Fruit fly (Drosophila melanogaster): Measurements from ENCODE around the gene EndoA.
A peak's percentile ranks its signal among the peaks of the same experiment; 100 is the strongest.

EndoA gene

dm6 chr3R:18895227-18895626, 11.2 kb upstream of the EndoA start:
- no peak for TF ChIP-seq CTCF (GFP tag; optimal IDR thresholded peaks at IDR 0.05)
- no peak for TF ChIP-seq gcm2 (GFP tag; optimal IDR thresholded peaks at IDR 0.05)
- TF ChIP-seq CG11456 (GFP tag; IDR thresholded peaks at IDR 0.05), result peak; percentile 88
- TF ChIP-seq Doc3 (GFP tag; IDR thresholded peaks at IDR 0.05; ENCODE audit: partially characterized antibody), result no peak
- no peak for TF ChIP-seq so (GFP tag; IDR thresholded peaks at IDR 0.05)
- no peak for TF ChIP-seq slou (GFP tag; optimal IDR thresholded peaks at IDR 0.05)
- no peak for TF ChIP-seq CG17328 (GFP tag; IDR thresholded peaks at IDR 0.05)
- no peak for TF ChIP-seq Atf6 (GFP tag; IDR thresholded peaks at IDR 0.05)
- TF ChIP-seq trh (GFP tag; optimal IDR thresholded peaks at IDR 0.05), result no peak
- no peak for TF ChIP-seq ERR (GFP tag; optimal IDR thresholded peaks at IDR 0.05)
- no peak for TF ChIP-seq CG33213 (GFP tag; optimal IDR thresholded peaks at IDR 0.05)
- TF ChIP-seq CG11093 (GFP tag; IDR thresholded peaks at IDR 0.05), result peak; percentile 68; the same call in 2 of the 3 replicates
- no peak for TF ChIP-seq Vsx1 (GFP tag; optimal IDR thresholded peaks at IDR 0.05)
- peak; percentile 61 for TF ChIP-seq gem (tag; optimal IDR thresholded peaks at IDR 0.05)
- no peak for TF ChIP-seq CG15011 (GFP tag; optimal IDR thresholded peaks at IDR 0.05)
- no peak for TF ChIP-seq Stat92E (GFP tag; optimal IDR thresholded peaks at IDR 0.05)
- TF ChIP-seq Trl (optimal IDR thresholded peaks at IDR 0.05), result no peak
- no peak for TF ChIP-seq Trl (GFP tag; optimal IDR thresholded peaks at IDR 0.05)
- no peak for TF ChIP-seq CG12236 (GFP tag; optimal IDR thresholded peaks at IDR 0.05)
- no peak; the same call in 1 of the 2 replicates for TF ChIP-seq Ada2b (GFP tag; IDR thresholded peaks at IDR 0.05)
- TF ChIP-seq Abd-B (GFP tag; optimal IDR thresholded peaks at IDR 0.05), result no peak
- no peak for TF ChIP-seq wek (GFP tag; optimal IDR thresholded peaks at IDR 0.05)
- TF ChIP-seq CG7987 (GFP tag; optimal IDR thresholded peaks at IDR 0.05), result no peak
- no peak for TF ChIP-seq nau (GFP tag; optimal IDR thresholded peaks at IDR 0.05)
- TF ChIP-seq CG4360 (GFP tag; IDR thresholded peaks at IDR 0.05), result no peak
- TF ChIP-seq CG32532 (GFP tag; IDR thresholded peaks at IDR 0.05), result peak; percentile 78
- no peak for TF ChIP-seq mirr (GFP tag; optimal IDR thresholded peaks at IDR 0.05)
- TF ChIP-seq H15 (GFP tag; IDR thresholded peaks at IDR 0.05), result peak; percentile 67; the same call in 2 of the 3 replicates
- TF ChIP-seq CG7786 (GFP tag; optimal IDR thresholded peaks at IDR 0.05), result no peak
- TF ChIP-seq hb (GFP tag; IDR thresholded peaks at IDR 0.05; ENCODE audit: partially characterized antibody), result no peak
- no peak for TF ChIP-seq HLH54F (GFP tag; optimal IDR thresholded peaks at IDR 0.05)
- TF ChIP-seq YL-1 (GFP tag; optimal IDR thresholded peaks at IDR 0.05), result no peak
- no peak for TF ChIP-seq hbn (GFP tag; IDR thresholded peaks at IDR 0.05; ENCODE audit: partially characterized antibody)
- TF ChIP-seq MBD-R2 (GFP tag; IDR thresholded peaks at IDR 0.05), result peak; percentile 44; the same call in 1 of the 2 replicates
- TF ChIP-seq her (GFP tag; optimal IDR thresholded peaks at IDR 0.05), result no peak
- no peak for TF ChIP-seq CG18476 (GFP tag; optimal IDR thresholded peaks at IDR 0.05)
- TF ChIP-seq kay (GFP tag; optimal IDR thresholded peaks at IDR 0.05), result no peak
- no peak for TF ChIP-seq sd (tag; optimal IDR thresholded peaks at IDR 0.05)
- no peak for TF ChIP-seq Sry-δ (GFP tag; optimal IDR thresholded peaks at IDR 0.05)
- peak; percentile 23 for TF ChIP-seq CG9817 (tag; optimal IDR thresholded peaks at IDR 0.05)
- no peak for TF ChIP-seq CG17568 (GFP tag; optimal IDR thresholded peaks at IDR 0.05)
- TF ChIP-seq Fer2 (tag; optimal IDR thresholded peaks at IDR 0.05), result no peak
- TF ChIP-seq CG15269 (tag; optimal IDR thresholded peaks at IDR 0.05), result no peak
- TF ChIP-seq nmo (GFP tag; optimal IDR thresholded peaks at IDR 0.05), result no peak
- TF ChIP-seq CG3726 (GFP tag; IDR thresholded peaks at IDR 0.05), result no peak
- TF ChIP-seq CG11560 (tag; IDR thresholded peaks at IDR 0.05), result peak; percentile 51; the same call in 1 of the 3 replicates
- no peak for TF ChIP-seq Max (GFP tag; optimal IDR thresholded peaks at IDR 0.05)
- TF ChIP-seq wdn (GFP tag; IDR thresholded peaks at IDR 0.05), result no peak
- no peak for TF ChIP-seq eve (GFP tag; optimal IDR thresholded peaks at IDR 0.05)
- no peak for TF ChIP-seq Xbp1 (GFP tag; optimal IDR thresholded peaks at IDR 0.05)
- no peak for TF ChIP-seq CG11723 (GFP tag; optimal IDR thresholded peaks at IDR 0.05)
- no peak for TF ChIP-seq CG3407 (GFP tag; optimal IDR thresholded peaks at IDR 0.05)
- TF ChIP-seq sob (GFP tag; IDR thresholded peaks at IDR 0.05), result peak; percentile 86

All from whole organism, embryonic.